Worm (Caenorhabditis elegans) whole organism, dauer: ENCODE measurements around the gene T01G5.7.

Experiments
- unc-62 ChIP-seq: sonication (generic microtip); optimal IDR thresholded peaks from 2 replicates; lab custom pipeline; 2017; ENCODE audit warnings: missing biosample characterization, missing genetic modification reagents, missing genetic modification characterization

T01G5.7 gene

DNA sequence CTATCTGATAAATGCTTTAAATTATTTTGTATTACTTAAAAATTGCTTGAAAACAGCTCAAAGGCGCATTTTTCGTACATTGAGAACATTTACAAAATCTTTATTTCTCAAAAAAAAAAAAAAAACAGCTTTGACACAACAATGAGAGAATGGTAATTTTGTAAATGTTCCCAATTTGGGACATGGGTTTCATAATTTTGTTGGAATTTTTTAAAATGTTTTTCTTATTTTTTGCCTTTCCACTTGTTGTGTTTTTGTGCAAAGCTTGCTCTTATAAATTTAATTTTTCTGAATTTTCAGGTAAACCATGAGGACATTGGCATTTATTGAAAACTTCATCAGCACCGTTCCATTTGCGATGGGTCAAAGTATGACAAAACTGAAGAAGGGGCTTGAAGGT is at the start of gene T01G5.7:
T01G5.7 (plus strand) TSS at position 301 of the 400 bp plus-strand sequence.
- TF ChIP-seq unc-62 (GFP tag; lab: Kevin White, UChicago) = no peak

DNA sequence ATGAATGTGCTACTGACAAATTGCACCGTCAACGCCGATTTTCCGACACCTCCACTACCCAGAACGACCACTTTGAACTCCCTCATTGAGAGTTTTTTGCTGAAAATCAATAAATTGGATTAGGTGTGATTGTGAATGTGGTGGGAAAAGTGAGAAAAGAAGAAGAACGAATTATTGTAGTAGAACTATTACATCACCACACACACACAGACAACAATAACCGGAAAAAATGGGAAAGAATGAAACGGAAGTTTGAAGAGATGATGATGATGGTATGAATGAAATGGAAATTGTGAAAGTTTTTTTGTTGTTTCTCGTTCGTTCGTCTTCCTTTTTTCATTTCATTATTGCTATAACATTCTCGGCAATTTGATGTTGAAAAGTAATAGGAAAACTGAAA is 47.8 kb upstream of the T01G5.7 start, which contains the start of gene rap-2:
rap-2 (minus strand) TSS at position 101 of the 400 bp plus-strand sequence.
- TF ChIP-seq unc-62 (GFP tag; lab: Kevin White, UChicago) = no peak

DNA sequence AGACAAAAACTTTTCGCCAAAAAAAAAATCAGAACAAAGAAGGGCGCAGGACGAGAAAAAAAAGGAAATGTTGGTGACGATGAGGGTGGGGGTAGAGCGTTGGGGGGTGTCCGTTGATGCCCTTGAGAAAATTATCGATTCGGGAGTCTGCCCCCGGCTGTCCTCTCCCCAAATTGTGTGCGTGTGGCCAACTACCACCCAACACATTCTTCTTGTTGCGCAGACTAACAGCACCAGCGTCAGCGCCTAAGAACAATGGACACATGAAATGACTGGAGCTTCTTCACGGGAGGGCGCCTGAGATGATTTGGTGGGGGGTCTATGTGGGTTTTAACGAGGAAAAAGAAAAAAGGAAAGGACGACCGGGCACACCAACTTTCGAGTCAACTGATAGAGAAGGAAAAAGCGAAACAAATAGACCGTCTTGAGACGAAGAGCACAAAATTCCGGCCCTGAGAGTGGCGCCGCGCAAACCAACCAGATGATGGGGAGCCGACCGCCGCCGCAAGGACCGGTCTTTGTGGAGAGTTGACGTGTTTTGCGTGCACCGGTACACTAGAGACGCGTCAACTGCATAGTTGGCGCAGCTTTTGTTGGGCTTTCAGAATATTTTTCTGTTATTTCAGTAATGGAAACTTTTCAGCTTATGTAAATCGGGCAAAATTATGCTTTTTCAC is 46.6 kb upstream of the T01G5.7 start, which contains the start of gene C25D7.9:
C25D7.9 (plus strand) TSS at position 68 of the 677 bp plus-strand sequence.
- TF ChIP-seq unc-62 (GFP tag; lab: Kevin White, UChicago) = no peak

DNA sequence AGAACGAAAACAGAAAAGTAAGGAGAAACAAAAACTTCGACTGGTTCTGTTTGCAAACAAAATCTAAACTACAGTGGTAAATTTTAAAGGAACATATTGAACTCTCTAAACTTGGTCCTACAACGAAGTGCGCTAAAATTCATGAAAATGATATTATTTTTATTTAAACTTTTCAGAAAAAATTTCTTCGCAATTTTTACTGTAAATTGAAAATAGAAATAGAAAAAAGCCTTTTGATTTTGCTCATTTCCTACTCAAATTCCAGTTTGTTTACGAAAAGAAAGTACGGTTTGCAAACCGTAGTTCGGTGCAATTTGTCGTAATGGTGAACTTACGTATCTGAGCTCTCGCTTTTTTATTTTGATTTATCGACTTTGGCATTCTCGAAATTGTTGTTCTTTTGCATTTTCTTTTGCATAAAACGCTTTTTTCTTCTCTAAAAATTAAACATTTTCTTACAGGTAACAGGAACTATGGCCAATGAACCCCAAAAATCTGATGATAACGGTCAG is 45.9 kb upstream of the T01G5.7 start, which contains the start of gene otub-1:
otub-1 (plus strand) TSS at position 462 of the 512 bp plus-strand sequence.
- TF ChIP-seq unc-62 (GFP tag; lab: Kevin White, UChicago) = no peak

DNA sequence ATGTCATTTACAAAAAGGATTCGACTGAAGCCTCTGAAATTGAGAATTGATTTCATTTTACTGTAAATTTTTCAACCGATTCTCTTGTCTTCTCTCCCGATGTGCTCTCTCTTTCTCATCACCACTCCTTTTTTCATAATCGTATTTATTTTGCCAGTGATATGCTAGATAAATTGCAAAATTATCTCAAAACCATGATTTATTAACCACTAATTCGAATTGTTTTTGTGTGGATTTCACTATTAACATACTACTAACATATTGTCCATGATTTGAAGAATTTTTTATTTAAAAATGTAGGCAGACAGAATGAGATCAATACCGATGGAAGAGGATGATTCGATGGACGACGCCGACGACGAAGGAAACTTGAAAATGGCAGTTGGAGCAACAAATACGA is 44.6 kb upstream of the T01G5.7 start, which contains the start of gene C25D7.10:
C25D7.10 (plus strand) TSS at position 301 of the 400 bp plus-strand sequence.
- TF ChIP-seq unc-62 (GFP tag; lab: Kevin White, UChicago) = no peak

DNA sequence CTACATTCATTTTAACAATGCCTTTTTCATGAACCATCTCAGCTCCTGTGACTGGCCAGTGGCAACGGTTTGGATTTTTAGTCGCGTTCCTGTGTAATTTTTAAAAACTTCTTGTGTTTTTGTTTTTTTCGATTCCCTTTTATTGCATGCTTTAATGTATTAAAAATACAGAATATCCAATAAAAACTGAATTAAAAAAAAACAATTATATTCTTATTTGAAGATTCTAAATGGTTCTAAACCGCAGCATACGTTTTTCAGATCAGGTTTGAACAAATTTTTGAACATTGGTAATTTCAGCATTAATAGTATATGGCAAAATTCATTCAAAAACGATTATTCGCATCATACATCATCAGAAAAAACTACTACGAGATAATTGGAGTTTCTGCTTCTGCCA is 43.4 kb upstream of the T01G5.7 start, which contains the start of gene dnj-3:
dnj-3 (plus strand) TSS at position 301 of the 400 bp plus-strand sequence.
- no peak for TF ChIP-seq unc-62 (GFP tag; lab: Kevin White, UChicago)

DNA sequence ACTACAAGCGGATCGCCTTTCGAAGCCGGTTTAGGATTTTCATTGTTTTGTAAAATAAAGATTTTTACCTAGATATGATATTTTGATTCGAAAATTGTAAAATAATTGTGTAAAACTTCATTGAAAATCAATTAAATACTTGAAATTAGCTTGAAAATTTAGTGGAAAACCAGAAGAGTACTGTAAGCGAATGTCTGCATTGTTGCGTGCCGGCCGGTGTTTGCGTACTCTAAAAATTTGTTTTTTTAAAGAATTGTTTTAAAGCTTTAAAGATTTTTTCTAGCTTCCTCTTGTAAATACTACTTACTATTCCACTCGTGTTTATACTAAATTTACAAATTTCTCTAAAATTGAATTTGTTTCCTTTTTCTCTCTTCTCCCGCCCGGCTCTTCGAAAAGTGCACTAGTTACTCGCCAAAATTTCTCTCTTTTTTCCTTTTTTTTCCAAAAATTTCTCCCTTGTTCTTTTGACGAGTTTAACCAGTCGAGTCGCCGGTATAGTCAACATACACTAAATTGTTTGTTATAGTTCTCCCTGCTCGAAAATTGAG is 42.2 kb upstream of the T01G5.7 start:
- no peak for TF ChIP-seq unc-62 (GFP tag; lab: Kevin White, UChicago)

DNA sequence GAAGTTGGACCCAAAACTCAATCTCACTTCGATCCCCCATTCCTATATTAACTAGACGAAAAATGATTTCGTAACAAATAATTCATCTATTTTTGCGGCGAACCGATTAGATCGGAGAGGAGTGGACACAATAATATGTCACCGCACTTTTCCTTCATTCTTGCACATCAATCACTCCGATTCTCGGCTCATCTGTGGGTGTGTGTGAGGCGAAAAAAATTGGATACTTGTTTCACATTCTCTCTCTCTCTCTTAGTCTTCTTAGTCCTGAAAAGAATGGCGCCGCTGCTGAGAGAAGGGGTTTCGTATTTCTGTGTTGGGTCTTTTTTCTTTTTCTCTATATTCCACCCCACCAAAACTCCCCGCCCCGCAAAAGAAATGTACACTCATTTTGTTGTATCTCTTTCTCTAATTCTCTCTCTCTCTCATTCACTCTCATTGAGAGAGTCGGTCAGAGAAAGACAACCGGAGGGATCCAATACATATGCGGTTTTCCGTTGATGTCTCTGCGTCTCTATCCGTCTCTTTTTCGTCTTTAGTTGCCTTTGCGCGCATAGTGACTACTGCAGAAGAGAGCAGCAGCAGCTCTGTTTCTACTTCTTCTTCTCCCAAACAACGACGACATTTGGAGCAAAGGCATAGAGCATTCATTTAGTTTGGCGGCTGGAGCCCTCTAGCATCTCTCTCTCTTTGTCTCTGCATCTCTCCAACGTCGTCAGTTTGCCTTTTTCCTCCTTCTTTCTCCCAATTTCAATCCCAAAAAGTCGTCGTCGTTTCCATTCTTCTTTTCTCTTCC is 40.5 kb upstream of the T01G5.7 start, which contains the start of gene unc-76:
unc-76 (plus strand) TSS at position 746 of the 796 bp plus-strand sequence.
- no peak for TF ChIP-seq unc-62 (GFP tag; lab: Kevin White, UChicago)

DNA sequence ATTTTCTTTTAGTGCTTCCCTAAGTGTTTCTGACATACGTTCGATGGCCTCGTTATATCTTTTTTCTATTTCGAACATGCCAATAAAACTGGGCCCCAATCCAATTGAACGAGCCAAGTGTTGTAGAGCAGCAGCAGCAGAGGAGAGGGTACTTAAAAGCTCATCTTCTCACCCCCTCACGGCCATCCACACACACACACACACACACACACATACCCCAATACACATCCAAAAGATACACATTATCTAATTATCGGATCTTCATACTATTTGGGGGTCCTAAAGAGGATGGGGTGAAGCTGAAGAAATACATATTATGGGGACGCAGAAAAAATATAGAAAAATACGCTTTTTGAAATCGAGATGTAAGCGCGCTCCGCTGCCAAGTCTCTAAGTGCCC is 39.0 kb upstream of the T01G5.7 start:
- TF ChIP-seq unc-62 (GFP tag; lab: Kevin White, UChicago) = no peak

DNA sequence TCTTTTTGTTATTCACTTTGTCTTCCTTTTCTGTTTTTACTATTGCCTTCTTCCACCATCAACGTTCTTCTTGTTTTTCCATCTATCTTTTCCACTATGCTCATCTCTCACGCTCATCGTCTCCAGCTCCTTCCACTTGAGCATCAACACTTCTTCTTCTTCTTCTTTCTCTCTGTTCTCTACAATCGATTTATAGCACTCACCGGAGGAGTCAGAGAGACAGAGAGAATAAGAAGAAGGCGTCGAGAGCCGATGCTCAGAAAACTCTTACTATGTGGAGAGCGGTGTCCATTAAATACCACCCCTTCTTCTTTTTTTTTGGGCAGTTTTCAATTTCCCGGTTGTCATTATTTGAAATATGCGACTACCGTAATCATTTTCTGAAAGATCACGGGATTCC is 36.9 kb upstream of the T01G5.7 start:
- no peak for TF ChIP-seq unc-62 (GFP tag; lab: Kevin White, UChicago)

DNA sequence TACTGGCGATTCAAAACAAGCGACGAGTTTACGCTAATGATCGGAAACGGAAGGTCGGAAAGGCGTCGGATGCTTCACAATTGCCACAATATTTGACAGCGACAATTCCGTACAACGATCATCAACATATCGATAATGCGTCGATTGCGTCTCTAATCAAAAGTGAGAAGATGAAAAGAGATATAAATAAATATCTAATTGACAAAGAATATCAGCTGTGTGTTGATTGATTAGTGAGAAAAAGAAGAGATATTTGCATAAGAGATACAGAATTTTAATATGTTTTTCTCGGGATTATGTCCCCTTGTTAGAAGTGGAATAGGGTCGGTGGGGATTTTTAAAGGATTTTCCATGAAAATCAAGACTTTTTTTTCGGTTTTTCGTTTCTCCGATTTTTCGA is 33.2 kb upstream of the T01G5.7 start:
- TF ChIP-seq unc-62 (GFP tag; lab: Kevin White, UChicago) = no peak

DNA sequence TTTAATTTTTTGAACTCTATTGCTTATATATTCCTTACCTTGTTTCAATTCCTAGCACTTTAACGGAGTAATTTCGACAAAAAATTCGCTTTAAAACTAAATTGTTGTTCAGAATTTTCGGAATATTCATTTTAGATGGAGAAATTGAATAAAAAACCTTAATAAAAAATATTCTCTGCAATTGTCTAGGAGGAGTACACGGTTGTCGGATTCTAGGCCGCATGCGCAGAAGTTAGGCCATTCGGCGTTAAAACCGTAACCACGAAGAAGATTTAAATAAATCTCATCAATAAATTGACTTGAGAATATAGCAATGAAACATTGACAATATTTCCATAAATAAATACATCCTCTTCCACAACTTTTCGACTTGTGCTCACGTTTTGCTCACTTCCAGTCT is 29.5 kb upstream of the T01G5.7 start, which contains the start of the genes C01G10.10 and C01G10.9:
C01G10.10 (minus strand) TSS at position 151 of the 400 bp plus-strand sequence.
C01G10.9 (plus strand) TSS at position 240 of the 400 bp plus-strand sequence.
- no peak for TF ChIP-seq unc-62 (GFP tag; lab: Kevin White, UChicago)

DNA sequence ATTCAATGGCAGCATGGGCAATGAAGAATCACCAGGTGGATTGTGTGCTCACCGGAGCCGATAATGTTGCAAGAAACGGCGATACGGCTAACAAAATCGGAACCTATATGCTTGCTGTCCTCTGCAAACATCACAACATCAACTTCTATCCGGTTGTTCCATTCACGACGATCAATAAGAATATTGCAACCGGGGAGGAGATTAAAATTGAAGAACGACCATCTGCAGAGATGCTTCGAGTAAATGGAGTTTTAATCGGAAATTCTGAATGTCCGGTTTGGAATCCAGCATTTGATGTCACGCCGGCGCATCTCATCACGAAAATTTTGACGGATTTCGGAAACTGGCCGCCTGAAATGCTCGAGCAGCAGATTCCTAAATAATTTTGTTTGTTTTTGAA is 28.1 kb upstream of the T01G5.7 start:
- no peak for TF ChIP-seq unc-62 (GFP tag; lab: Kevin White, UChicago)

DNA sequence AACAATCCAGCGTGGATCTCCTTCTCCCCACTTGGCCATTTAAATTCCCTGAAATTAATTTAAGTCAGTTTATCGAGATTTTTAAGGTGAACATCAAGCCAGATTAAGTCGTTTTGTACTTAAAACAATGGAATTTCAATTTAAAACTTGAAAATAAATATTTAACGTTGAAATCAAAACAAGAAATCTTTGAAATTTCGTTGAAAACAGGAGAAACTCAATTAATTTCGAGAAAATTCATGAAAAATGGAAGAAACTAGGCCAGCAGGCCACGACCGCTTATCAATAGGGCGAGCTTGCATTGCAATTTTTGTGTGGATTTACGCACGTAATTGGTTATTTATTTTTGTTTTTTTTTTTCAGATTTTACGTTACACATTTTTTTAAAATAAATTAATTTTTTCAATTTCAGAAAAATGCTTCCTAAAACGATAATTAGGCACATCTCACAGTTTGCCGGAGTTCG is 26.4 kb upstream of the T01G5.7 start, which contains the start of the genes ahsa-1 and C01G10.7:
ahsa-1 (minus strand) TSS at position 51 of the 466 bp plus-strand sequence.
C01G10.7 (plus strand) TSS at position 413 of the 466 bp plus-strand sequence.
- TF ChIP-seq unc-62 (GFP tag; lab: Kevin White, UChicago) = no peak

DNA sequence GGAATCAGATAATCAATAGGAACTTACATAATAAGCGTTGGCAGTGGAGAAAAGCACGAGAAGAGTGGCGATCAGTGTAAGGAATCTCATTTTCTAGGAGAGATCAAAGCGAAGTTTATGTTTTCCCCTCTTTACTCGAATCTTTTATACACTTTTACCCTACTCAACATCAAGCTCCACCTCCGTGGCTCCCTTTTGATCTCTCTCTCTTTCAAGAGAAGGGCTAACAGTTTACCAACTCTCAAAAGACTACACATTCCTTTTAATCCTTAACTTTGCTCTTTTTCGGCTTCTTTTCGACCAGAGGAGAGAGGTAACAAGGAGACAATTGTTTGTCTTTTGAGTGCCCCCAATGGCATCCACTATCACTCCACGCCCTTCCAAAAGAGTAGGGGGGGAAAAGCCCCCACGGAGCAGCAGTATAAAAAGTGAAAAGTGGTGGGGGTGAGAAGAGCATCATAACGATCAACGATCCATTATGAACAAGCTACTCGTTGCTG is 24.5 kb upstream of the T01G5.7 start, which contains the start of the genes C01G10.15 and C01G10.6:
C01G10.15 (minus strand) TSS at position 101 of the 500 bp plus-strand sequence.
C01G10.6 (plus strand) TSS at position 450 of the 500 bp plus-strand sequence.
- TF ChIP-seq unc-62 (GFP tag; lab: Kevin White, UChicago) = no peak
